Worm (Caenorhabditis elegans) whole organism, late embryonic: ENCODE data around the gene T01B10.5.

Experiments used
- ceh-14 ChIP-seq: sonication (generic microtip); optimal IDR thresholded peaks from 2 replicates; lab custom pipeline; 2016; ENCODE audit warnings: missing genotype, missing genetic modification characterization, missing compliant biosample characterization
- ceh-19 ChIP-seq: fragments of 200-800 bp; sonication (Bioruptor generic); optimal IDR thresholded peaks from 2 replicates; lab custom pipeline; 2018; ENCODE audit warnings: mild to moderate bottlenecking, missing genetic modification characterization, missing compliant biosample characterization
- ceh-34 ChIP-seq: sonication (generic microtip); optimal IDR thresholded peaks from 2 replicates; lab custom pipeline; 2016; ENCODE audit warnings: mild to moderate bottlenecking, missing genetic modification characterization, missing compliant biosample characterization
- ceh-9 ChIP-seq: sonication (generic microtip); optimal IDR thresholded peaks from 2 replicates; lab custom pipeline; 2016; ENCODE audit warnings: mild to moderate bottlenecking, missing genetic modification characterization, inconsistent platforms, missing compliant biosample characterization
- hlh-15 ChIP-seq: sonication (generic microtip); optimal IDR thresholded peaks from 2 replicates; lab custom pipeline; 2016; ENCODE audit warnings: missing genetic modification characterization, missing compliant biosample characterization
- hlh-6 ChIP-seq: sonication (generic microtip); optimal IDR thresholded peaks from 2 replicates; lab custom pipeline; 2016; ENCODE audit warnings: missing genotype, missing genetic modification characterization, missing compliant biosample characterization
- lin-11 ChIP-seq: fragments of 200-800 bp; sonication (Bioruptor generic); optimal IDR thresholded peaks from 2 replicates; lab custom pipeline; 2018; ENCODE audit warnings: mild to moderate bottlenecking, missing genetic modification characterization, missing compliant biosample characterization
- npax-4 ChIP-seq: sonication (generic microtip); optimal IDR thresholded peaks from 2 replicates; lab custom pipeline; 2016; ENCODE audit warnings: missing genetic modification characterization, missing compliant biosample characterization
- pqm-1 ChIP-seq: sonication (generic microtip); optimal IDR thresholded peaks from 2 replicates; lab custom pipeline; 2016; ENCODE audit warnings: missing genetic modification characterization, missing compliant biosample characterization
- sox-4 ChIP-seq: sonication (generic microtip); optimal IDR thresholded peaks from 2 replicates; lab custom pipeline; 2017; ENCODE audit warnings: mild to moderate bottlenecking, missing genetic modification characterization, inconsistent platforms, missing compliant biosample characterization

- TF ChIP-seq pqm-1: no peak
- no peak for TF ChIP-seq lin-11
- no peak for TF ChIP-seq ceh-9
- TF ChIP-seq npax-4 (tag; lab: Kevin White, UChicago): no peak
- no peak for TF ChIP-seq hlh-15 (tag; lab: Kevin White, UChicago)
- no peak for TF ChIP-seq ceh-14 (tag; lab: Kevin White, UChicago)
- TF ChIP-seq sox-4: no peak
- TF ChIP-seq ceh-34 (tag; lab: Kevin White, UChicago): no peak
- TF ChIP-seq hlh-6 (tag; lab: Kevin White, UChicago): no peak
- no peak for TF ChIP-seq ceh-19 (GFP tag; lab: Kevin White, UChicago)
These were observed 11.9 kb downstream of the T01B10.5 start for ce11 chrX:8507053-8507452.
